Worm (Caenorhabditis elegans) whole organism, late embryonic: ENCODE measurements around the gene E02C12.6.

Source experiments
- C08G9.2 ChIP-seq: sonication (generic microtip); optimal IDR thresholded peaks from 2 replicates; lab custom pipeline; 2016; ENCODE audit warnings: mild to moderate bottlenecking, missing genetic modification characterization, moderate library complexity, missing compliant biosample characterization
- C38D4.7 ChIP-seq: fragments of 200-800 bp; sonication (Bioruptor generic); optimal IDR thresholded peaks from 2 replicates; lab custom pipeline; 2018; ENCODE audit warnings: mild to moderate bottlenecking, missing genetic modification characterization, moderate library complexity, missing compliant biosample characterization
- K02D7.2 ChIP-seq: sonication (generic microtip); optimal IDR thresholded peaks from 2 replicates; lab custom pipeline; 2017; ENCODE audit warnings: mild to moderate bottlenecking, missing genetic modification characterization, missing compliant biosample characterization
- K09A11.1 ChIP-seq: sonication (generic microtip); optimal IDR thresholded peaks from 2 replicates; lab custom pipeline; 2017; ENCODE audit warnings: antibody characterized with exemption, mild to moderate bottlenecking, missing genetic modification characterization, missing compliant biosample characterization; ENCODE audit not compliant: insufficient read depth
- T23F11.4 ChIP-seq: fragments of 200-800 bp; sonication (Bioruptor generic); optimal IDR thresholded peaks from 2 replicates; lab custom pipeline; 2018; ENCODE audit warnings: mild to moderate bottlenecking, missing genetic modification characterization, missing compliant biosample characterization
- ama-1 ChIP-seq: fragments of 150-350 bp; optimal IDR thresholded peaks from 2 replicates; lab custom pipeline; 2014
- ceh-19 ChIP-seq: fragments of 200-800 bp; sonication (Bioruptor generic); optimal IDR thresholded peaks from 2 replicates; lab custom pipeline; 2018; ENCODE audit warnings: mild to moderate bottlenecking, missing genetic modification characterization, missing compliant biosample characterization
- ceh-2 ChIP-seq: sonication (generic microtip); optimal IDR thresholded peaks from 2 replicates; lab custom pipeline; 2016; ENCODE audit warnings: missing genotype, missing genetic modification characterization, missing compliant biosample characterization
- ceh-22 ChIP-seq: sonication (generic microtip); optimal IDR thresholded peaks from 2 replicates; lab custom pipeline; 2017; ENCODE audit warnings: missing biosample characterization, missing genetic modification characterization
- ceh-24 ChIP-seq: sonication (generic microtip); optimal IDR thresholded peaks from 2 replicates; lab custom pipeline; 2016; ENCODE audit warnings: mild to moderate bottlenecking, missing genetic modification characterization, missing compliant biosample characterization
- ceh-30 ChIP-seq: fragments of 150-350 bp; optimal IDR thresholded peaks from 2 replicates; lab custom pipeline; 2014; ENCODE audit warnings: missing biosample characterization, missing genetic modification characterization
- ceh-31 ChIP-seq: sonication (generic microtip); optimal IDR thresholded peaks from 2 replicates; lab custom pipeline; 2016; ENCODE audit warnings: missing genetic modification characterization, missing compliant biosample characterization
- ceh-34 ChIP-seq: sonication (generic microtip); optimal IDR thresholded peaks from 2 replicates; lab custom pipeline; 2016; ENCODE audit warnings: mild to moderate bottlenecking, missing genetic modification characterization, missing compliant biosample characterization
- ceh-48 ChIP-seq: sonication (generic microtip); optimal IDR thresholded peaks from 2 replicates; lab custom pipeline; 2016; ENCODE audit warnings: missing genetic modification characterization, inconsistent platforms, missing compliant biosample characterization
- ceh-9 ChIP-seq: sonication (generic microtip); optimal IDR thresholded peaks from 2 replicates; lab custom pipeline; 2016; ENCODE audit warnings: mild to moderate bottlenecking, missing genetic modification characterization, inconsistent platforms, missing compliant biosample characterization
- che-1 ChIP-seq: sonication (generic microtip); optimal IDR thresholded peaks from 2 replicates; lab custom pipeline; 2016; ENCODE audit warnings: mild to moderate bottlenecking, missing genetic modification characterization, missing compliant biosample characterization
- dmd-4 ChIP-seq: sonication (generic microtip); optimal IDR thresholded peaks from 2 replicates; lab custom pipeline; 2016; ENCODE audit warnings: borderline replicate concordance, missing genetic modification characterization, missing compliant biosample characterization
- dve-1 ChIP-seq: sonication (generic microtip); optimal IDR thresholded peaks from 2 replicates; lab custom pipeline; 2017; ENCODE audit warnings: antibody characterized with exemption, mild to moderate bottlenecking, missing genetic modification characterization, missing compliant biosample characterization
- elt-2 ChIP-seq: sonication (generic microtip); optimal IDR thresholded peaks from 2 replicates; lab custom pipeline; 2016; ENCODE audit warnings: missing genetic modification reagents, missing genetic modification characterization, missing compliant biosample characterization
- elt-4 ChIP-seq: sonication (generic microtip); optimal IDR thresholded peaks from 2 replicates; lab custom pipeline; 2016; ENCODE audit warnings: missing genetic modification characterization, missing compliant biosample characterization
- ets-4 ChIP-seq: sonication (generic microtip); optimal IDR thresholded peaks from 2 replicates; lab custom pipeline; 2016; ENCODE audit warnings: missing genetic modification characterization, missing compliant biosample characterization
- eyg-1 ChIP-seq: sonication (generic microtip); optimal IDR thresholded peaks from 2 replicates; lab custom pipeline; 2016; ENCODE audit warnings: missing genotype, missing genetic modification characterization, missing compliant biosample characterization
- fax-1 ChIP-seq: sonication (generic microtip); optimal IDR thresholded peaks from 2 replicates; lab custom pipeline; 2016; ENCODE audit warnings: missing genotype, missing genetic modification characterization, missing compliant biosample characterization
- fkh-10 ChIP-seq: fragments of 150-350 bp; optimal IDR thresholded peaks from 2 replicates; lab custom pipeline; 2014; ENCODE audit warnings: missing biosample characterization, missing genetic modification reagents, missing genetic modification characterization
- hlh-13 ChIP-seq: fragments of 200-800 bp; sonication (Bioruptor generic); optimal IDR thresholded peaks from 2 replicates; lab custom pipeline; 2018; ENCODE audit warnings: mild to moderate bottlenecking, missing genetic modification characterization, missing compliant biosample characterization
- hlh-15 ChIP-seq: sonication (generic microtip); optimal IDR thresholded peaks from 2 replicates; lab custom pipeline; 2016; ENCODE audit warnings: missing genetic modification characterization, missing compliant biosample characterization
- hlh-30 ChIP-seq: sonication (generic microtip); optimal IDR thresholded peaks from 2 replicates; lab custom pipeline; 2017; ENCODE audit warnings: antibody characterized with exemption, missing genetic modification characterization, missing compliant biosample characterization; ENCODE audit not compliant: insufficient read depth
- hlh-8 ChIP-seq: sonication (generic microtip); optimal IDR thresholded peaks from 2 replicates; lab custom pipeline; 2016; ENCODE audit warnings: missing genotype, missing genetic modification characterization, missing compliant biosample characterization
- lim-6 ChIP-seq: sonication (generic microtip); optimal IDR thresholded peaks from 2 replicates; lab custom pipeline; 2016; ENCODE audit warnings: missing genetic modification characterization, missing compliant biosample characterization
- lin-11 ChIP-seq: fragments of 200-800 bp; sonication (Bioruptor generic); optimal IDR thresholded peaks from 2 replicates; lab custom pipeline; 2018; ENCODE audit warnings: mild to moderate bottlenecking, missing genetic modification characterization, missing compliant biosample characterization
- madf-2 ChIP-seq: sonication (generic microtip); optimal IDR thresholded peaks from 2 replicates; lab custom pipeline; 2017; ENCODE audit warnings: missing genetic modification characterization, missing compliant biosample characterization
- mec-3 ChIP-seq: sonication (generic microtip); optimal IDR thresholded peaks from 2 replicates; lab custom pipeline; 2016; ENCODE audit warnings: borderline replicate concordance, missing genetic modification characterization, missing compliant biosample characterization
- nfya-1 ChIP-seq: sonication (generic microtip); optimal IDR thresholded peaks from 2 replicates; lab custom pipeline; 2017; ENCODE audit warnings: missing genetic modification characterization, mild to moderate bottlenecking, missing compliant biosample characterization, antibody characterized with exemption, moderate library complexity
- nhr-232 ChIP-seq: sonication (generic microtip); optimal IDR thresholded peaks from 2 replicates; lab custom pipeline; 2016; ENCODE audit warnings: missing genetic modification characterization, missing compliant biosample characterization
- npax-4 ChIP-seq: sonication (generic microtip); optimal IDR thresholded peaks from 2 replicates; lab custom pipeline; 2016; ENCODE audit warnings: missing genetic modification characterization, missing compliant biosample characterization
- pha-4 ChIP-seq: fragments of 150-350 bp; optimal IDR thresholded peaks from 2 replicates; lab custom pipeline; 2018; ENCODE audit warnings: missing biosample characterization, missing genetic modification reagents, missing genetic modification characterization
- ref-2 ChIP-seq: sonication (generic microtip); optimal IDR thresholded peaks from 2 replicates; lab custom pipeline; 2016; ENCODE audit warnings: missing genetic modification characterization, missing compliant biosample characterization
- sox-2 ChIP-seq: fragments of 200-800 bp; sonication (Bioruptor generic); IDR thresholded peaks from 2 replicates; pipeline ENCODE4 v1.3.6; 2022; ENCODE audit warnings: missing genetic modification reagents, missing genetic modification characterization, missing compliant biosample characterization
- syd-9 ChIP-seq: sonication (generic microtip); optimal IDR thresholded peaks from 2 replicates; lab custom pipeline; 2016; ENCODE audit warnings: mild to moderate bottlenecking, missing genetic modification characterization, moderate library complexity, missing compliant biosample characterization
- tbx-2 ChIP-seq: sonication (generic microtip); optimal IDR thresholded peaks from 2 replicates; lab custom pipeline; 2016; ENCODE audit warnings: missing genetic modification characterization, missing compliant biosample characterization
- tbx-7 ChIP-seq: sonication (generic microtip); optimal IDR thresholded peaks from 2 replicates; lab custom pipeline; 2016; ENCODE audit warnings: missing genotype, missing genetic modification characterization, missing compliant biosample characterization
- ttx-3 ChIP-seq: sonication (generic microtip); optimal IDR thresholded peaks from 2 replicates; lab custom pipeline; 2016; ENCODE audit warnings: missing genetic modification reagents, missing genetic modification characterization, missing compliant biosample characterization
- unc-3 ChIP-seq, 2 experiments: fragments of 200-800 bp in 1 of 2; sonication (Bioruptor generic) in 1 of 2; sonication (generic microtip) in 1 of 2; conservative IDR thresholded peaks in 1 of 2; optimal IDR thresholded peaks in 1 of 2; 2 replicates each; pipeline versions ENCODE4 v1.3.6 to Lab custom; 2016 to 2022; ENCODE audit warnings: missing compliant biosample characterization in 2 of 2, missing genetic modification characterization in 2 of 2, missing genetic modification reagents in 1 of 2
- unc-42 ChIP-seq: sonication (generic microtip); optimal IDR thresholded peaks from 2 replicates; lab custom pipeline; 2016; ENCODE audit warnings: missing genotype, missing genetic modification characterization, missing compliant biosample characterization
- unc-55 ChIP-seq: sonication (generic microtip); optimal IDR thresholded peaks from 2 replicates; lab custom pipeline; 2017; ENCODE audit warnings: missing biosample characterization, missing genetic modification reagents, missing genetic modification characterization
- unc-86 ChIP-seq: sonication (generic microtip); optimal IDR thresholded peaks from 2 replicates; lab custom pipeline; 2016; ENCODE audit warnings: missing genetic modification characterization, missing compliant biosample characterization
- zip-5 ChIP-seq: sonication (generic microtip); optimal IDR thresholded peaks from 2 replicates; lab custom pipeline; 2016; ENCODE audit warnings: missing genetic modification characterization, missing compliant biosample characterization
- ztf-16 ChIP-seq: sonication (generic microtip); optimal IDR thresholded peaks from 2 replicates; lab custom pipeline; 2017; ENCODE audit warnings: missing genetic modification characterization, missing compliant biosample characterization

Gene E02C12.6

DNA sequence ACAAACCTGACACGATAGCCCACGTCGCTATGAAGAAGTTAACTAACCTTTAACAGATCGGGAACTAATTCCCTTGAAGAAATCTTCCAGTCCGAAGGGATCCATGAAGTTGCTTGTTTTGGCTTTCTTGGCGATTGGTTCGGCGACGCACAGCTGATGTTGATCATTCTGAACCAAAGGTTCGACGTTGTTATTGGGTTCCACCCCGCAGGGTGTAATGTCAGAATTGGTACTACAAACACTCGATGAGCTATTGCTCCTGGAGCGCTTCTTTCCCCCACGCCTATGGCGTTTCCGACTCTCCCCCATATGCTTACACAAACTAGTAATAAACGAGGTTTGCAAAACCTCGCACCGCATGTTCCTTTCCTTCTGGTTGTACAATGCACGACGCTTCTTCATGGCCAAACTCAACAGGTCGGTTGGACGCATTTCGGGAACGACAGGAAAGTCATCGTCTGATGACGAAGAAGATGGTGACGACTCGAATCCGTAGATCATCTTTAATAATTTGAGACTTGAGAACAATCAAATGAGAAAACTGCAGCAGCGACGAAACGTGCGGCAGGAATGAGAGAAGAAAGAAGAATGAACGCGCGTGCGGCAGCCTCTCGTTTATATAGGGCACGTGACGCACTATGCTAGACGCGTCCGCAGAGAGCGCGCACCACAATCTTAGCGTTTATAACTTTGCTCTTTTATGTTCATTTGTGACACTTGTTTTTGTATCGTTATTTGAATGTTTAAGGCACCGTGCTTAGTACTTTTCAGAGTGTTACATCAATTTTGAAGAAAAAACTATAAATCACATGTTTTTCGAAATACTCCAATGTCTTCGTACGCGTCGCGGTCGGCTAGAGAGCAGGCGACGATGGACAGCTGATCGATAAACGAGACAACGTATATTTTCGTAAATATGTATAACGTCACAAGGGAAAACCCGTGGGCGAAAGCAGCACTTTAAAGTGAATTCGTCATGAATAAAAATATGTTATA is 27.0 kb downstream of the E02C12.6 start, which contains the start of gene tos-1 (continued):
- no peak; the same call in 1 of the 2 replicates for TF ChIP-seq unc-3 (GFP tag; conservative IDR thresholded peaks at IDR 0.05; lab: Robert Waterston, UW)
- peak; percentile 96 for TF ChIP-seq unc-3 (tag; optimal IDR thresholded peaks at IDR 0.05; lab: Kevin White, UChicago)
- TF ChIP-seq hlh-8: peak; percentile 93
- TF ChIP-seq C38D4.7: peak; percentile 59
- peak; percentile 90 for TF ChIP-seq T23F11.4
- peak; percentile 100 for TF ChIP-seq ref-2 (tag; lab: Kevin White, UChicago)
- peak; percentile 99 for TF ChIP-seq ama-1 (lab: Kevin White, UChicago)
- TF ChIP-seq K02D7.2 (tag; lab: Kevin White, UChicago): peak; percentile 70
- TF ChIP-seq unc-42 (tag; lab: Kevin White, UChicago): peak; percentile 97
- TF ChIP-seq dmd-4 (tag; lab: Kevin White, UChicago): peak; percentile 68
- TF ChIP-seq hlh-15 (tag; lab: Kevin White, UChicago): no peak
- peak; percentile 75 for TF ChIP-seq eyg-1
- peak; percentile 57 for TF ChIP-seq lin-11
- no peak for TF ChIP-seq mec-3 (tag; lab: Kevin White, UChicago)
- peak; percentile 93 for TF ChIP-seq ztf-16 (tag; lab: Kevin White, UChicago)
- TF ChIP-seq ceh-2 (tag; lab: Kevin White, UChicago): peak; percentile 71
- TF ChIP-seq elt-2 (tag; lab: Kevin White, UChicago): peak; percentile 97
- TF ChIP-seq lim-6: peak; percentile 46
- TF ChIP-seq C08G9.2: peak; percentile 63
- peak; percentile 93 for TF ChIP-seq ets-4 (tag; lab: Kevin White, UChicago)
- no peak for TF ChIP-seq ceh-9 (tag; lab: Kevin White, UChicago)
- TF ChIP-seq tbx-7 (tag; lab: Kevin White, UChicago): peak; percentile 57
- peak; percentile 66 for TF ChIP-seq fax-1
- TF ChIP-seq unc-55 (GFP tag; lab: Kevin White, UChicago): peak; percentile 94
- peak; percentile 95 for TF ChIP-seq unc-86 (tag; lab: Kevin White, UChicago)
- peak; percentile 77 for TF ChIP-seq elt-4
- no peak for TF ChIP-seq npax-4 (tag; lab: Kevin White, UChicago)
- peak; percentile 67 for TF ChIP-seq fkh-10 (GFP tag; lab: Kevin White, UChicago)
- TF ChIP-seq che-1: peak; percentile 71
- TF ChIP-seq syd-9 (tag; lab: Kevin White, UChicago): peak; percentile 95
- peak; percentile 40 for TF ChIP-seq hlh-13 (GFP tag; lab: Kevin White, UChicago)
- TF ChIP-seq ceh-31 (tag; lab: Kevin White, UChicago): peak; percentile 97
- TF ChIP-seq hlh-30 (tag; lab: Kevin White, UChicago): peak; percentile 100
- TF ChIP-seq pha-4 (tag; lab: Kevin White, UChicago): no peak
- TF ChIP-seq nhr-232 (tag; lab: Kevin White, UChicago): peak; percentile 34
- peak; percentile 93 for TF ChIP-seq nfya-1 (tag; lab: Kevin White, UChicago)
- TF ChIP-seq sox-2 (GFP tag; lab: Robert Waterston, UW): peak; percentile 84
- peak; percentile 99 for TF ChIP-seq tbx-2 (tag; lab: Kevin White, UChicago)

- TF ChIP-seq ceh-34 (no peak), npax-4 (tag; lab: Kevin White, UChicago) (no peak), ztf-16 (tag; lab: Kevin White, UChicago) (no peak), hlh-8 (no peak), madf-2 (no peak), hlh-13 (GFP tag; lab: Kevin White, UChicago) (no peak), eyg-1 (no peak), ceh-30 (tag; lab: Kevin White, UChicago) (no peak), ceh-31 (tag; lab: Kevin White, UChicago) (no peak), ceh-48 (tag; lab: Kevin White, UChicago) (no peak), T23F11.4 (no peak), zip-5 (tag; lab: Kevin White, UChicago) (no peak), K09A11.1 (tag; lab: Kevin White, UChicago) (no peak), ceh-24 (no peak), ceh-19 (GFP tag; lab: Kevin White, UChicago) (no peak), ttx-3 (no peak), ceh-22 (tag; lab: Kevin White, UChicago) (no peak), dve-1 (no peak)
These were observed 27.8 kb downstream of the E02C12.6 start for ce11 chrV:9342965-9343628.
